Fruit fly (Drosophila melanogaster) whole organism, embryonic: ENCODE measurements around the gene Cdc42.

Experiments used
- CG10321 ChIP-seq: fragments of 200-800 bp; sonication (Bioruptor generic); IDR thresholded peaks from 2 replicates; pipeline ENCODE4 v1.3.6; 2022; ENCODE audit warnings: missing biosample characterization, missing genetic modification characterization
- CG10543 ChIP-seq: fragments of 200-800 bp; sonication (Bioruptor generic); optimal IDR thresholded peaks from 3 replicates; lab custom pipeline; 2017; ENCODE audit warnings: missing biosample characterization, mild to moderate bottlenecking, missing genetic modification characterization, moderate library complexity
- CG10979 ChIP-seq: fragments of 200-800 bp; sonication (Bioruptor generic); optimal IDR thresholded peaks from 2 replicates; lab custom pipeline; 2018; ENCODE audit warnings: missing biosample characterization, mild to moderate bottlenecking, missing genetic modification characterization, moderate library complexity
- CG11398 ChIP-seq: fragments of 200-800 bp; sonication (Bioruptor generic); optimal IDR thresholded peaks from 2 replicates; lab custom pipeline; 2016; ENCODE audit warnings: missing biosample characterization, missing genetic modification characterization
- CG12071 ChIP-seq: fragments of 200-800 bp; sonication (Bioruptor generic); optimal IDR thresholded peaks from 3 replicates; lab custom pipeline; 2018; ENCODE audit warnings: missing biosample characterization, mild to moderate bottlenecking, missing genetic modification characterization
- CG12155 ChIP-seq: fragments of 200-800 bp; sonication (Bioruptor generic); optimal IDR thresholded peaks from 3 replicates; lab custom pipeline; 2016; ENCODE audit warnings: missing biosample characterization, missing genetic modification characterization
- CG12219 ChIP-seq: fragments of 200-800 bp; sonication (Bioruptor generic); optimal IDR thresholded peaks from 3 replicates; lab custom pipeline; 2018; ENCODE audit warnings: missing biosample characterization, mild to moderate bottlenecking, missing genetic modification characterization
- CG12769 ChIP-seq: fragments of 200-800 bp; sonication (Bioruptor generic); optimal IDR thresholded peaks from 2 replicates; lab custom pipeline; 2019; ENCODE audit warnings: missing biosample characterization, mild to moderate bottlenecking, missing genetic modification characterization, moderate library complexity
- CG13894 ChIP-seq: fragments of 200-800 bp; sonication (Bioruptor generic); optimal IDR thresholded peaks from 3 replicates; lab custom pipeline; 2018; ENCODE audit warnings: missing biosample characterization, mild to moderate bottlenecking, missing genetic modification characterization, moderate library complexity
- CG14050 ChIP-seq: fragments of 200-800 bp; sonication (Bioruptor generic); IDR thresholded peaks from 3 replicates; pipeline ENCODE4 v1.3.6; 2022; ENCODE audit warnings: missing biosample characterization, missing genetic modification characterization
- CG15696 ChIP-seq: fragments of 200-800 bp; sonication (Bioruptor generic); optimal IDR thresholded peaks from 2 replicates; lab custom pipeline; 2019; ENCODE audit warnings: missing biosample characterization, mild to moderate bottlenecking, missing genetic modification characterization, moderate library complexity
- CG1647 ChIP-seq: fragments of 200-800 bp; sonication (Bioruptor generic); optimal IDR thresholded peaks from 3 replicates; lab custom pipeline; 2016; ENCODE audit warnings: missing biosample characterization, missing genetic modification characterization
- CG18011 ChIP-seq: fragments of 200-800 bp; sonication (Bioruptor generic); optimal IDR thresholded peaks from 2 replicates; lab custom pipeline; 2017; ENCODE audit warnings: missing biosample characterization, missing genetic modification characterization, mild to moderate bottlenecking, moderate library complexity, missing genotype
- CG33557 ChIP-seq: fragments of 200-800 bp; sonication (Bioruptor generic); optimal IDR thresholded peaks from 2 replicates; lab custom pipeline; 2019; ENCODE audit warnings: missing biosample characterization, mild to moderate bottlenecking, missing genetic modification characterization, moderate library complexity
- CG3726 ChIP-seq: fragments of 200-800 bp; sonication (Bioruptor generic); IDR thresholded peaks from 3 replicates; pipeline ENCODE4, ENCODE4 v1.3.6; 2022; ENCODE audit warnings: missing biosample characterization, missing genetic modification characterization
- CG3995 ChIP-seq: fragments of 200-800 bp; sonication (Bioruptor generic); optimal IDR thresholded peaks from 3 replicates; lab custom pipeline; 2016; ENCODE audit warnings: missing biosample characterization, missing genetic modification characterization
- CG4360 ChIP-seq: fragments of 200-800 bp; sonication (Bioruptor generic); IDR thresholded peaks from 2 replicates; pipeline ENCODE4 v1.3.6; 2022; ENCODE audit warnings: missing biosample characterization, missing genetic modification characterization
- CG7839 ChIP-seq: fragments of 200-800 bp; sonication (Bioruptor generic); optimal IDR thresholded peaks from 3 replicates; lab custom pipeline; 2018; ENCODE audit warnings: missing biosample characterization, mild to moderate bottlenecking, missing genetic modification characterization, moderate library complexity
- CG9932 ChIP-seq: fragments of 200-800 bp; sonication (Bioruptor generic); IDR thresholded peaks from 2 replicates; pipeline ENCODE4 v1.3.6; 2022; ENCODE audit warnings: missing biosample characterization, missing genetic modification characterization
- Dbx ChIP-seq: fragments of 200-800 bp; sonication (Bioruptor generic); IDR thresholded peaks from 3 replicates; pipeline ENCODE4 v1.3.6; 2022; ENCODE audit warnings: missing biosample characterization, missing genetic modification characterization
- Deaf1 ChIP-seq: fragments of 200-800 bp; optimal IDR thresholded peaks from 3 replicates; lab custom pipeline; 2019; ENCODE audit warnings: missing biosample characterization, mild to moderate bottlenecking, missing genetic modification characterization, moderate library complexity
- Fer3 ChIP-seq: fragments of 200-800 bp; sonication (Bioruptor generic); optimal IDR thresholded peaks from 2 replicates; lab custom pipeline; 2018; ENCODE audit warnings: missing biosample characterization, mild to moderate bottlenecking, missing genetic modification characterization, moderate library complexity
- GATAe ChIP-seq: fragments of 200-800 bp; sonication (Bioruptor generic); conservative IDR thresholded peaks from 2 replicates; pipeline ENCODE4 v1.3.6; 2022; ENCODE audit warnings: missing biosample characterization, missing genetic modification characterization
- Gug ChIP-seq: fragments of 200-800 bp; sonication (Bioruptor generic); IDR thresholded peaks from 4 replicates; pipeline ENCODE4 v1.3.6; 2022; ENCODE audit warnings: missing biosample characterization, missing genetic modification characterization
- H2.0 ChIP-seq: fragments of 200-800 bp; sonication (Bioruptor generic); IDR thresholded peaks from 2 replicates; pipeline ENCODE4 v1.3.6; 2022; ENCODE audit warnings: missing biosample characterization, missing genetic modification characterization
- Hr39 ChIP-seq: fragments of >200 bp; optimal IDR thresholded peaks from 2 replicates; lab custom pipeline; 2017
- Hr51 ChIP-seq, 2 experiments: fragments of 200-800 bp; sonication (Bioruptor generic); optimal IDR thresholded peaks; 2 replicates in 1 of 2; 3 replicates in 1 of 2; lab custom pipeline; 2016 to 2018; ENCODE audit warnings: missing biosample characterization in 2 of 2, missing genetic modification characterization in 2 of 2, mild to moderate bottlenecking in 1 of 2, moderate library complexity in 1 of 2
- Med ChIP-seq: fragments of 200-800 bp; sonication (Bioruptor generic); peaks from one replicate; lab custom pipeline; 2016; ENCODE audit warnings: missing biosample characterization, missing genetic modification characterization, mild to moderate bottlenecking, inconsistent platforms, moderate library complexity
- Rfx ChIP-seq: fragments of 200-800 bp; sonication (Bioruptor generic); IDR thresholded peaks from 2 replicates; pipeline ENCODE4 v1.3.6; 2022; ENCODE audit warnings: missing biosample characterization, missing genetic modification characterization
- Scr ChIP-seq: fragments of 200-800 bp; sonication (Bioruptor generic); IDR thresholded peaks from 2 replicates; pipeline ENCODE4 v1.3.6; 2022; ENCODE audit warnings: missing biosample characterization, missing genetic modification characterization; ENCODE audit not compliant: partially characterized antibody
- ap ChIP-seq: fragments of 200-800 bp; sonication (Bioruptor generic); IDR thresholded peaks from 2 replicates; pipeline ENCODE4 v1.3.6; 2022; ENCODE audit warnings: missing biosample characterization, missing genetic modification characterization
- bab2 ChIP-seq: fragments of 200-800 bp; sonication (Bioruptor generic); optimal IDR thresholded peaks from 2 replicates; lab custom pipeline; 2016; ENCODE audit warnings: missing biosample characterization, missing genetic modification characterization
- bcd ChIP-seq: fragments of 200-800 bp; sonication (Bioruptor generic); optimal IDR thresholded peaks from 2 replicates; lab custom pipeline; 2017; ENCODE audit warnings: missing biosample characterization, mild to moderate bottlenecking, missing genetic modification characterization
- cg ChIP-seq: fragments of 200-800 bp; sonication (Bioruptor generic); optimal IDR thresholded peaks from 3 replicates; lab custom pipeline; 2019; ENCODE audit warnings: missing biosample characterization, mild to moderate bottlenecking, missing genetic modification characterization, moderate library complexity
- cwo ChIP-seq: fragments of 200-800 bp; sonication (Bioruptor generic); optimal IDR thresholded peaks from 3 replicates; lab custom pipeline; 2017; ENCODE audit warnings: missing biosample characterization, missing genetic modification characterization, mild to moderate bottlenecking, moderate library complexity, missing genetic modification reagents
- gem ChIP-seq: fragments of 200-800 bp; sonication (Bioruptor generic); optimal IDR thresholded peaks from 2 replicates; lab custom pipeline; 2019; ENCODE audit warnings: missing biosample characterization, mild to moderate bottlenecking, missing genetic modification characterization, moderate library complexity
- grau ChIP-seq: fragments of 200-800 bp; optimal IDR thresholded peaks from 3 replicates; lab custom pipeline; 2019; ENCODE audit warnings: missing biosample characterization, mild to moderate bottlenecking, missing genetic modification characterization, moderate library complexity
- hth ChIP-seq: fragments of >200 bp; optimal IDR thresholded peaks from 2 replicates; lab custom pipeline; 2017; ENCODE audit warnings: inconsistent platforms
- lola ChIP-seq, 3 experiments: fragments of >200 bp in 2 of 3; fragments of 200-800 bp in 1 of 3; sonication (Bioruptor generic) in 1 of 3; optimal IDR thresholded peaks; 2 replicates each; lab custom pipeline; 2017 to 2019; ENCODE audit warnings: missing biosample characterization in 3 of 3, missing genetic modification characterization in 3 of 3, mild to moderate bottlenecking in 1 of 3, moderate library complexity in 1 of 3
- mld ChIP-seq: fragments of 200-800 bp; sonication (Bioruptor generic); IDR thresholded peaks from 3 replicates; pipeline ENCODE4 v1.3.6; 2022; ENCODE audit warnings: missing biosample characterization, missing genetic modification characterization; ENCODE audit not compliant: partially characterized antibody
- oc ChIP-seq: fragments of 200-800 bp; sonication (Bioruptor generic); optimal IDR thresholded peaks from 2 replicates; lab custom pipeline; 2018; ENCODE audit warnings: missing biosample characterization, mild to moderate bottlenecking, missing genetic modification characterization, moderate library complexity
- pho ChIP-seq: fragments of 200-800 bp; sonication (Bioruptor generic); optimal IDR thresholded peaks from 2 replicates; lab custom pipeline; 2016; ENCODE audit warnings: missing biosample characterization, missing genetic modification characterization
- ranshi ChIP-seq: fragments of 200-800 bp; sonication (Bioruptor generic); IDR thresholded peaks from 2 replicates; pipeline ENCODE4 v1.3.6; 2022; ENCODE audit warnings: missing biosample characterization, missing genetic modification characterization
- sob ChIP-seq: fragments of 200-800 bp; sonication (Bioruptor generic); IDR thresholded peaks from 2 replicates; pipeline ENCODE4 v1.3.6; 2022; ENCODE audit warnings: missing biosample characterization, missing genetic modification characterization
- toy ChIP-seq: fragments of 200-800 bp; sonication (Bioruptor generic); IDR thresholded peaks from 2 replicates; pipeline ENCODE4 v1.3.6; 2022; ENCODE audit warnings: missing biosample characterization, missing genetic modification characterization
- vnd ChIP-seq: fragments of 200-800 bp; sonication (Bioruptor generic); IDR thresholded peaks from 3 replicates; pipeline ENCODE4 v1.3.6; 2022; ENCODE audit warnings: missing biosample characterization, missing genetic modification characterization; ENCODE audit not compliant: partially characterized antibody
- yki ChIP-seq: fragments of >200 bp; optimal IDR thresholded peaks from 3 replicates; lab custom pipeline; 2018
- zf30C ChIP-seq: fragments of 200-800 bp; sonication (Bioruptor generic); optimal IDR thresholded peaks from 3 replicates; lab custom pipeline; 2018; ENCODE audit warnings: missing biosample characterization, mild to moderate bottlenecking, missing genetic modification characterization

Gene Cdc42

DNA sequence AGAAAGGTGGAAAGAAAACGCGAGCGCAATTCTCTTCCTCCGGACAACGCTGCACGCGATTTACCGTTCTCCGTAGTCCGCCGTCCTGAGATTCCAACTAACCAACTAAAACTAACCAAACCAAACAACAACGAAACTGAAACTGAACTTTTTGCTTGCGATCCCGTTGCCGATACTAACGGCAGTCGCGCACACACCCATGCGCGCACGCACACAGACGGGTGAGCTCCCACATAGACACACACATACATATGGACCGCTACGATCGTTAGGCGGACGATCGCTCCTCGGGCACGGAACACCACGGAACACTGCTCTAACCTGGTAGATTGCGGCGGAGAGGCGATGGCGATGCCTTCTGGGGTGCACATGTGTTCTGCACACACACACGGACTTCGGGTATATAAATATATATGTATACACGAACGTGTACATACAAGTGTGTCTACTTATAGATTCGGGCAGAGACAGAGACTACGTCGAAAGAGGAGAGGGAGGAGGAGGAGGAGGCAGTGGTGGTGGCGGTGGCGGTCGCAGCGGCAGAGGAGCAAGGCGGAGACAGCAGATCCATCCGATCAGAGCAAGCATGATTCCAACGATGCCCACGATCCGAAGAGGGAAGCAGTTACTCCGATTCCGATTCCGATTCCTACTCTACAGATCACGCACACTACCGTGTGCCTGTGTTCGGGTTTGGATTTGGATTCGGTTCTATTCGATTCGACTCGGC is 16.2 kb downstream of the Cdc42 start, which contains the start of gene meso18E (continued):
- TF ChIP-seq CG3995 (GFP tag; lab: Kevin White, UChicago) (no peak), CG12155 (GFP tag; lab: Kevin White, UChicago) (no peak), bcd (GFP tag; lab: Kevin White, UChicago) (no peak), cg (GFP tag; lab: Kevin White, UChicago) (peak; percentile 85), CG12769 (tag; lab: Kevin White, UChicago) (peak; percentile 86), CG4360 (GFP tag; lab: Robert Waterston, UW) (no peak), Rfx (no peak), CG10543 (peak; percentile 69), ranshi (GFP tag; lab: Robert Waterston, UW) (no peak), yki (lab: Kevin White, UChicago) (no peak), CG3726 (GFP tag; lab: Robert Waterston, UW) (no peak), CG12219 (no peak), Fer3 (tag; lab: Kevin White, UChicago) (no peak), Deaf1 (peak; percentile 95), CG14050 (GFP tag; lab: Robert Waterston, UW) (no peak), Dbx (GFP tag; lab: Robert Waterston, UW) (no peak), H2.0 (GFP tag; lab: Robert Waterston, UW) (no peak), Scr (GFP tag; lab: Robert Waterston, UW) (no peak), bab2 (GFP tag; lab: Kevin White, UChicago) (no peak), CG10321 (GFP tag; lab: Robert Waterston, UW) (no peak), CG1647 (no peak), CG12071 (GFP tag; lab: Kevin White, UChicago) (no peak), Hr39 (lab: Kevin White, UChicago) (peak; percentile 97), pho (GFP tag; lab: Kevin White, UChicago) (no peak), CG18011 (GFP tag; lab: Kevin White, UChicago) (no peak), hth (no peak), ap (GFP tag; lab: Robert Waterston, UW) (no peak), mld (GFP tag; lab: Robert Waterston, UW) (no peak), CG7839 (tag; lab: Kevin White, UChicago) (no peak), CG15696 (no peak)

DNA sequence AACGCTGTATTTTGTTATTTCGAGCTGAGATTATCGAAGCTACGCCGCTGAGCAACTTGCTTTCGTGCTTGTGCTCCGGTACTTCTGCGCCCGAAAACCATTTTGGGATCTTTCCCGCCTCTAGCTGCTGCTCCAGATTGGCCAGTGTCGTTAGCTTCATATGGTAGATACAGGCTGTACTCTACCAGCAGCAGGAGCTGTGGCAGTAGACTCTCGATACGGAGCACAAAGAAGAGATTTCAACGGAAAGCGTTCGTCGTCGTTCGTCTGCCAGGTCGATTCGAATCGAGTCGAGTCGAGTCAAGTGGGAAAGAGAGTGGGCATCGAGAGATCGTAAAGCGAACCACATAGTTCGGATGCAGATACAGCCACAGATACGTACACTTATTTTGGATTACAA is 17.9 kb downstream of the Cdc42 start:
- TF ChIP-seq Deaf1 (peak; percentile 77), CG10543 (peak; percentile 12), grau (peak; percentile 70), CG12769 (tag; lab: Kevin White, UChicago) (peak; percentile 39), Med (GFP tag; lab: Kevin White, UChicago) (peak; percentile 52), GATAe (GFP tag; lab: Robert Waterston, UW) (no peak), toy (GFP tag; lab: Robert Waterston, UW) (no peak)
- TF ChIP-seq, all 482 proteins: peak for 5

DNA sequence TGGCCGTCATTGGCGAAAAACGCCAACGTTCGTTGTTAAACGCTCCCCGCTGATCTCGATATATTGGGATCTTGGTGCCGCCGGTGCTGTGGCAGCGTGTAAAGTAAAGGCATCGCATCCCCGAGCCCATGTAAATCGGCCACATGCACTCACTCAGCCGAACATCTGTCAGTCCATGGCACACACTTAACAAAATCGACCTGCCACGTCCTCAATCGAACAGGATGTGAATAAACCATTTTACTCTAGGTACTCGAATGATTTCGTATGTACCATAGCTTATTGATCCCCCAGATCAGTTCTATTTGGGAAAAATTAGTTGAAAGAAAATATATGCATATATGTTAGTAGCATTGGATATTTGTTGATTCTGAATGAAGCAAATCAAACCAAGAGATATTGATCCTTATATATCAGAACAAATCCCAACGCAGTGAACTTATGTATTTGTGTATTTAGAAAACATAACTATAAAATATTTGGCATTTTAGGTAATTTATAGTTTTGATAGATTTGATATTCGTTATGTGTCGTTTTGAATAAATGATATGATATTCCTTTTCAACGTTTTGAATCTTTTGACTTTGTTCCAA is 19.5 kb downstream of the Cdc42 start:
- TF ChIP-seq CG33557 (peak; percentile 10), oc (tag; lab: Kevin White, UChicago) (no peak), cwo (GFP tag; lab: Kevin White, UChicago) (no peak), Hr51 (GFP tag; optimal IDR thresholded peaks at IDR 0.05; lab: Kevin White, UChicago) (no peak), CG11398 (GFP tag; lab: Kevin White, UChicago) (no peak), CG13894 (tag; lab: Kevin White, UChicago) (no peak), sob (no peak), CG9932 (GFP tag; lab: Robert Waterston, UW) (no peak), gem (peak; percentile 27), zf30C (GFP tag; lab: Kevin White, UChicago) (peak; percentile 71), lola (GFP tag; optimal IDR thresholded peaks at IDR 0.05; lab: Kevin White, UChicago) (peak in 1 of 3 experiments; percentile 44), CG10979 (tag; lab: Kevin White, UChicago) (peak; percentile 16), Gug (no peak), vnd (no peak)
